Fruit fly (Drosophila melanogaster) whole organism, embryonic: ENCODE results near the gene CG32313.
A peak's percentile ranks its signal among the peaks of the same experiment; 100 is the strongest.

Experiments
- Bgb ChIP-seq: fragments of 200-800 bp; sonication (Bioruptor generic); IDR thresholded peaks from 2 replicates; pipeline ENCODE4 v1.3.6; 2022; ENCODE audit warnings: missing biosample characterization, missing genetic modification characterization; ENCODE audit not compliant: partially characterized antibody
- Bteb2 ChIP-seq: fragments of 200-800 bp; sonication (Bioruptor generic); optimal IDR thresholded peaks from 2 replicates; lab custom pipeline; 2016; ENCODE audit warnings: missing biosample characterization, missing genetic modification characterization
- CG10267 ChIP-seq: fragments of 200-800 bp; sonication (Bioruptor generic); optimal IDR thresholded peaks from 2 replicates; lab custom pipeline; 2018; ENCODE audit warnings: missing biosample characterization, mild to moderate bottlenecking, missing genetic modification characterization, moderate library complexity
- CG10274 ChIP-seq: fragments of 200-800 bp; sonication (Bioruptor generic); optimal IDR thresholded peaks from 3 replicates; lab custom pipeline; 2017; ENCODE audit warnings: missing biosample characterization, mild to moderate bottlenecking, missing genetic modification characterization
- CG10959 ChIP-seq: fragments of 200-800 bp; sonication (Bioruptor generic); IDR thresholded peaks from 2 replicates; pipeline ENCODE4 v1.3.6; 2022; ENCODE audit warnings: missing biosample characterization, missing genetic modification characterization
- CG11398 ChIP-seq: fragments of 200-800 bp; sonication (Bioruptor generic); optimal IDR thresholded peaks from 2 replicates; lab custom pipeline; 2016; ENCODE audit warnings: missing biosample characterization, missing genetic modification characterization
- CG12299 ChIP-seq: fragments of 200-800 bp; sonication (Bioruptor generic); optimal IDR thresholded peaks from 2 replicates; lab custom pipeline; 2018; ENCODE audit warnings: missing biosample characterization, mild to moderate bottlenecking, missing genetic modification characterization
- CG13123 ChIP-seq: fragments of 200-800 bp; sonication (Bioruptor generic); optimal IDR thresholded peaks from 2 replicates; lab custom pipeline; 2016; ENCODE audit warnings: missing biosample characterization, missing genetic modification characterization
- CG13894 ChIP-seq: fragments of 200-800 bp; sonication (Bioruptor generic); optimal IDR thresholded peaks from 3 replicates; lab custom pipeline; 2018; ENCODE audit warnings: missing biosample characterization, mild to moderate bottlenecking, missing genetic modification characterization, moderate library complexity
- CG14014 ChIP-seq: fragments of 200-800 bp; sonication (Bioruptor generic); IDR thresholded peaks from 2 replicates; pipeline ENCODE4 v1.3.6; 2022; ENCODE audit warnings: missing biosample characterization, missing genetic modification characterization
- CG15073 ChIP-seq: fragments of 200-800 bp; sonication (Bioruptor generic); optimal IDR thresholded peaks from 2 replicates; lab custom pipeline; 2016; ENCODE audit warnings: missing biosample characterization, missing genetic modification characterization
- CG16813 ChIP-seq: fragments of 200-800 bp; sonication (Bioruptor generic); IDR thresholded peaks from 3 replicates; pipeline ENCODE4 v1.3.6; 2022; ENCODE audit warnings: missing biosample characterization, missing genetic modification characterization; ENCODE audit not compliant: partially characterized antibody
- CG16815 ChIP-seq: fragments of 200-800 bp; sonication (Bioruptor generic); optimal IDR thresholded peaks from 3 replicates; lab custom pipeline; 2017; ENCODE audit warnings: missing biosample characterization, mild to moderate bottlenecking, missing genetic modification characterization
- CG30431 ChIP-seq: fragments of 200-800 bp; sonication (Bioruptor generic); optimal IDR thresholded peaks from 2 replicates; lab custom pipeline; 2017; ENCODE audit warnings: missing biosample characterization, missing genetic modification characterization
- CG32772 ChIP-seq: fragments of 200-800 bp; sonication (Bioruptor generic); IDR thresholded peaks from 2 replicates; pipeline ENCODE4 v1.3.6; 2022; ENCODE audit warnings: missing biosample characterization, missing genetic modification characterization
- CG3838 ChIP-seq: fragments of 200-800 bp; sonication (Bioruptor generic); optimal IDR thresholded peaks from 3 replicates; lab custom pipeline; 2016; ENCODE audit warnings: missing biosample characterization, missing genetic modification characterization
- CG4730 ChIP-seq: fragments of 200-800 bp; sonication (Bioruptor generic); IDR thresholded peaks from 2 replicates; pipeline ENCODE4 v1.3.6; 2022; ENCODE audit warnings: missing biosample characterization, missing genetic modification characterization
- CG4854 ChIP-seq: fragments of 200-800 bp; sonication (Bioruptor generic); optimal IDR thresholded peaks from 2 replicates; lab custom pipeline; 2016; ENCODE audit warnings: missing biosample characterization, missing genetic modification characterization, inconsistent platforms
- CG5245 ChIP-seq: fragments of 200-800 bp; sonication (Bioruptor generic); optimal IDR thresholded peaks from 3 replicates; lab custom pipeline; 2016; ENCODE audit warnings: missing biosample characterization, missing genetic modification characterization
- CG6765 ChIP-seq: fragments of 200-800 bp; sonication (Bioruptor generic); optimal IDR thresholded peaks from 3 replicates; lab custom pipeline; 2017; ENCODE audit warnings: missing biosample characterization, mild to moderate bottlenecking, missing genetic modification characterization
- CG7745 ChIP-seq: fragments of 200-800 bp; sonication (Bioruptor generic); optimal IDR thresholded peaks from 2 replicates; lab custom pipeline; 2018; ENCODE audit warnings: missing biosample characterization, mild to moderate bottlenecking, missing genetic modification characterization, moderate library complexity
- CG8281 ChIP-seq: fragments of 200-800 bp; sonication (Bioruptor generic); optimal IDR thresholded peaks from 2 replicates; lab custom pipeline; 2018; ENCODE audit warnings: missing biosample characterization, mild to moderate bottlenecking, missing genetic modification characterization, moderate library complexity
- CG8478 ChIP-seq: fragments of >200 bp; optimal IDR thresholded peaks from 2 replicates; lab custom pipeline; 2018
- CG8944 ChIP-seq: fragments of 200-800 bp; sonication (Bioruptor generic); optimal IDR thresholded peaks from 3 replicates; lab custom pipeline; 2016; ENCODE audit warnings: missing biosample characterization, missing genetic modification characterization
- CG9797 ChIP-seq: fragments of 200-800 bp; sonication (Bioruptor generic); optimal IDR thresholded peaks from 3 replicates; lab custom pipeline; 2018; ENCODE audit warnings: missing biosample characterization, mild to moderate bottlenecking, missing genetic modification characterization
- CG9817 ChIP-seq: fragments of 200-800 bp; sonication (Bioruptor generic); optimal IDR thresholded peaks from 2 replicates; lab custom pipeline; 2018; ENCODE audit warnings: missing biosample characterization, mild to moderate bottlenecking, missing genetic modification characterization, moderate library complexity
- Ets97D ChIP-seq: fragments of 200-800 bp; sonication (Bioruptor generic); optimal IDR thresholded peaks from 3 replicates; lab custom pipeline; 2016; ENCODE audit warnings: missing biosample characterization, missing genetic modification characterization
- Hey ChIP-seq: fragments of 200-800 bp; sonication (Bioruptor generic); optimal IDR thresholded peaks from 3 replicates; lab custom pipeline; 2018; ENCODE audit warnings: missing biosample characterization, mild to moderate bottlenecking, missing genetic modification characterization
- Hsf ChIP-seq: fragments of 200-800 bp; sonication (Bioruptor generic); optimal IDR thresholded peaks from 3 replicates; lab custom pipeline; 2016; ENCODE audit warnings: missing biosample characterization, missing genetic modification characterization
- MTF-1 ChIP-seq: fragments of 200-800 bp; sonication (Bioruptor generic); optimal IDR thresholded peaks from 2 replicates; lab custom pipeline; 2018; ENCODE audit warnings: missing biosample characterization, mild to moderate bottlenecking, missing genetic modification characterization, borderline replicate concordance
- Oaz ChIP-seq: fragments of 200-800 bp; sonication (Bioruptor generic); IDR thresholded peaks from 2 replicates; pipeline ENCODE4 v1.3.6; 2022; ENCODE audit warnings: missing biosample characterization, missing genetic modification characterization
- Six4 ChIP-seq: fragments of 200-800 bp; sonication (Bioruptor generic); optimal IDR thresholded peaks from 2 replicates; lab custom pipeline; 2016; ENCODE audit warnings: missing biosample characterization, missing genetic modification characterization
- Sry-δ ChIP-seq: fragments of 200-800 bp; sonication (Bioruptor generic); optimal IDR thresholded peaks from 2 replicates; lab custom pipeline; 2016; ENCODE audit warnings: missing biosample characterization, missing genetic modification characterization
- ac ChIP-seq: fragments of 200-800 bp; sonication (Bioruptor generic); optimal IDR thresholded peaks from 3 replicates; lab custom pipeline; 2017; ENCODE audit warnings: missing biosample characterization, mild to moderate bottlenecking, missing genetic modification characterization
- amos ChIP-seq: fragments of 200-800 bp; sonication (Bioruptor generic); IDR thresholded peaks from 2 replicates; pipeline ENCODE4 v1.3.6; 2022; ENCODE audit warnings: missing biosample characterization, missing genetic modification characterization; ENCODE audit not compliant: partially characterized antibody
- cg ChIP-seq: fragments of 200-800 bp; sonication (Bioruptor generic); optimal IDR thresholded peaks from 3 replicates; lab custom pipeline; 2019; ENCODE audit warnings: missing biosample characterization, mild to moderate bottlenecking, missing genetic modification characterization, moderate library complexity
- disco-r ChIP-seq: fragments of 200-800 bp; sonication (Bioruptor generic); optimal IDR thresholded peaks from 2 replicates; lab custom pipeline; 2016; ENCODE audit warnings: missing biosample characterization, missing genetic modification characterization
- gem ChIP-seq: fragments of 200-800 bp; sonication (Bioruptor generic); optimal IDR thresholded peaks from 2 replicates; lab custom pipeline; 2019; ENCODE audit warnings: missing biosample characterization, mild to moderate bottlenecking, missing genetic modification characterization, moderate library complexity
- h ChIP-seq: fragments of >200 bp; optimal IDR thresholded peaks from 2 replicates; lab custom pipeline; 2017
- knrl ChIP-seq: fragments of 200-800 bp; sonication (Bioruptor generic); IDR thresholded peaks from 3 replicates; pipeline ENCODE4 v1.3.6; 2022; ENCODE audit warnings: missing biosample characterization, missing genetic modification characterization; ENCODE audit not compliant: partially characterized antibody
- lab ChIP-seq: fragments of 200-800 bp; sonication (Bioruptor generic); optimal IDR thresholded peaks from 3 replicates; lab custom pipeline; 2017; ENCODE audit warnings: missing biosample characterization, missing genetic modification characterization, mild to moderate bottlenecking, moderate library complexity, missing genetic modification reagents
- maf-S ChIP-seq: fragments of 200-800 bp; sonication (Bioruptor generic); optimal IDR thresholded peaks from 2 replicates; lab custom pipeline; 2016; ENCODE audit warnings: missing biosample characterization, missing genetic modification characterization
- odd ChIP-seq: fragments of 200-800 bp; sonication (Bioruptor generic); optimal IDR thresholded peaks from 2 replicates; lab custom pipeline; 2017; ENCODE audit warnings: missing biosample characterization, mild to moderate bottlenecking, missing genetic modification characterization
- org-1 ChIP-seq: fragments of 200-800 bp; sonication (Bioruptor generic); optimal IDR thresholded peaks from 2 replicates; lab custom pipeline; 2017; ENCODE audit warnings: missing biosample characterization, missing genetic modification characterization
- pb ChIP-seq: fragments of 200-800 bp; sonication (Bioruptor generic); optimal IDR thresholded peaks from 3 replicates; lab custom pipeline; 2016; ENCODE audit warnings: missing biosample characterization, missing genetic modification characterization
- pita ChIP-seq: fragments of 200-800 bp; sonication (Bioruptor generic); optimal IDR thresholded peaks from 2 replicates; lab custom pipeline; 2017; ENCODE audit warnings: missing biosample characterization, mild to moderate bottlenecking, missing genetic modification characterization
- pzg ChIP-seq: fragments of 200-800 bp; sonication (Bioruptor generic); optimal IDR thresholded peaks from 3 replicates; lab custom pipeline; 2018; ENCODE audit warnings: missing biosample characterization, mild to moderate bottlenecking, missing genetic modification characterization, moderate library complexity
- sqz ChIP-seq: fragments of 200-800 bp; sonication (Bioruptor generic); optimal IDR thresholded peaks from 3 replicates; lab custom pipeline; 2018; ENCODE audit warnings: missing biosample characterization, mild to moderate bottlenecking, missing genetic modification characterization
- ttk ChIP-seq: fragments of 200-800 bp; sonication (Bioruptor generic); IDR thresholded peaks from 2 replicates; pipeline ENCODE4 v2.1.2; 2022; ENCODE audit warnings: missing biosample characterization, missing genetic modification characterization
- zfh1 ChIP-seq: fragments of 200-800 bp; sonication (Bioruptor generic); IDR thresholded peaks from 3 replicates; pipeline ENCODE4 v1.3.6; 2022; ENCODE audit warnings: missing biosample characterization, missing genetic modification characterization

The CG32313 gene

dm6 chr3L:1558178-1558788 is 12.7 kb upstream of the CG32313 start, which contains the start of the genes Pex10 and CG12099 (continued):
- peak; percentile 89 for TF ChIP-seq Bgb
- no peak for TF ChIP-seq CG13894
- peak; percentile 63 for TF ChIP-seq CG10274 (GFP tag; lab: Kevin White, UChicago)
- peak; percentile 50 for TF ChIP-seq CG6765 (GFP tag; lab: Kevin White, UChicago)
- TF ChIP-seq amos (GFP tag; lab: Robert Waterston, UW) = peak; percentile 89
- peak; percentile 80 for TF ChIP-seq CG12299 (tag; lab: Kevin White, UChicago)
- peak; percentile 91 for TF ChIP-seq cg
- peak; percentile 84 for TF ChIP-seq CG16815 (GFP tag; lab: Kevin White, UChicago)
- peak; percentile 88 for TF ChIP-seq CG10959 (GFP tag; lab: Robert Waterston, UW)
- TF ChIP-seq CG4730 = peak; percentile 87
- no peak for TF ChIP-seq CG7745 (tag; lab: Kevin White, UChicago)
- TF ChIP-seq Sry-δ = peak; percentile 87
- peak; percentile 59 for TF ChIP-seq CG3838 (GFP tag; lab: Kevin White, UChicago)
- TF ChIP-seq CG11398 (GFP tag; lab: Kevin White, UChicago) = no peak
- peak; percentile 76 for TF ChIP-seq CG13123 (GFP tag; lab: Kevin White, UChicago)
- no peak for TF ChIP-seq odd (GFP tag; lab: Kevin White, UChicago)
- TF ChIP-seq CG16813 = peak; percentile 97
- peak; percentile 94 for TF ChIP-seq CG9817 (tag; lab: Kevin White, UChicago)
- peak; percentile 28 for TF ChIP-seq ac (GFP tag; lab: Kevin White, UChicago)
- peak; percentile 66 for TF ChIP-seq org-1 (GFP tag; lab: Kevin White, UChicago)
- TF ChIP-seq CG14014 (GFP tag; lab: Robert Waterston, UW) = peak; percentile 87
- TF ChIP-seq CG15073 (GFP tag; lab: Kevin White, UChicago) = peak; percentile 48
- TF ChIP-seq CG9797 (GFP tag; lab: Kevin White, UChicago) = peak; percentile 58
- no peak for TF ChIP-seq sqz
- no peak for TF ChIP-seq pb (GFP tag; lab: Kevin White, UChicago)
- peak; percentile 75 for TF ChIP-seq Oaz (GFP tag; lab: Robert Waterston, UW)
- peak; percentile 73 for TF ChIP-seq Ets97D (GFP tag; lab: Kevin White, UChicago)
- TF ChIP-seq knrl = peak; percentile 97
- no peak for TF ChIP-seq h (lab: Kevin White, UChicago)
- no peak for TF ChIP-seq Hey
- peak; percentile 56 for TF ChIP-seq CG5245 (GFP tag; lab: Kevin White, UChicago)
- peak; percentile 91 for TF ChIP-seq CG32772
- peak; percentile 72 for TF ChIP-seq CG8944 (GFP tag; lab: Kevin White, UChicago)
- TF ChIP-seq gem = peak; percentile 93
- no peak for TF ChIP-seq MTF-1 (GFP tag; lab: Kevin White, UChicago)
- no peak for TF ChIP-seq CG8281 (tag; lab: Kevin White, UChicago)
- TF ChIP-seq zfh1 (GFP tag; lab: Robert Waterston, UW) = peak; percentile 88
- TF ChIP-seq lab (GFP tag; lab: Kevin White, UChicago) = peak; percentile 91
- peak; percentile 87 for TF ChIP-seq Six4 (GFP tag; lab: Kevin White, UChicago)
- TF ChIP-seq CG10267 (tag; lab: Kevin White, UChicago) = peak; percentile 100
- TF ChIP-seq disco-r = peak; percentile 13
- peak; percentile 83 for TF ChIP-seq Hsf (GFP tag; lab: Kevin White, UChicago)
- TF ChIP-seq maf-S (GFP tag; lab: Kevin White, UChicago) = peak; percentile 72
- TF ChIP-seq Bteb2 (GFP tag; lab: Kevin White, UChicago) = peak; percentile 66
- TF ChIP-seq CG4854 (GFP tag; lab: Kevin White, UChicago) = peak; percentile 74
- no peak for TF ChIP-seq pita
- TF ChIP-seq CG30431 (GFP tag; lab: Kevin White, UChicago) = peak; percentile 76
- no peak for TF ChIP-seq CG8478 (lab: Kevin White, UChicago)
- TF ChIP-seq pzg = peak; percentile 76
- peak; percentile 83 for TF ChIP-seq ttk
